Worm (Caenorhabditis elegans) whole organism, L2 larva: ENCODE data around the gene F41E6.7.

ENCODE experiments used
- C34F6.9 ChIP-seq: fragments of 150-350 bp; optimal IDR thresholded peaks from 2 replicates; lab custom pipeline; 2014; ENCODE audit warnings: missing biosample characterization, missing genetic modification characterization
- F13H6.1 ChIP-seq: sonication (generic microtip); optimal IDR thresholded peaks from 2 replicates; lab custom pipeline; 2016; ENCODE audit warnings: missing genetic modification characterization, missing compliant biosample characterization
- R02D3.7 ChIP-seq: fragments of 150-350 bp; optimal IDR thresholded peaks from 2 replicates; lab custom pipeline; 2014; ENCODE audit warnings: missing biosample characterization, missing genetic modification characterization
- ZK546.5 ChIP-seq: sonication (generic microtip); optimal IDR thresholded peaks from 2 replicates; lab custom pipeline; 2017; ENCODE audit warnings: missing biosample characterization, missing genetic modification characterization
- alr-1 ChIP-seq: fragments of 150-350 bp; optimal IDR thresholded peaks from 2 replicates; lab custom pipeline; 2014; ENCODE audit warnings: missing biosample characterization, missing genetic modification characterization
- aly-2 ChIP-seq: fragments of 150-350 bp; optimal IDR thresholded peaks from 2 replicates; lab custom pipeline; 2014; ENCODE audit warnings: missing biosample characterization, missing genetic modification characterization
- ama-1 ChIP-seq: fragments of 150-350 bp; optimal IDR thresholded peaks from 2 replicates; lab custom pipeline; 2018; ENCODE audit warnings: inconsistent platforms
- ceh-82 ChIP-seq: fragments of 150-350 bp; optimal IDR thresholded peaks from 2 replicates; lab custom pipeline; 2014; ENCODE audit warnings: missing biosample characterization, missing genetic modification characterization
- crh-2 ChIP-seq: sonication (generic microtip); optimal IDR thresholded peaks from 2 replicates; lab custom pipeline; 2017; ENCODE audit warnings: missing biosample characterization, missing genetic modification characterization
- elt-1 ChIP-seq: fragments of 150-350 bp; optimal IDR thresholded peaks from 2 replicates; lab custom pipeline; 2014; ENCODE audit warnings: missing biosample characterization, missing genetic modification characterization
- elt-3 ChIP-seq: sonication (generic microtip); optimal IDR thresholded peaks from 2 replicates; lab custom pipeline; 2017; ENCODE audit warnings: missing biosample characterization, missing genetic modification characterization
- fos-1 ChIP-seq: fragments of 150-350 bp; optimal IDR thresholded peaks from 2 replicates; lab custom pipeline; 2014; ENCODE audit warnings: missing biosample characterization, missing genetic modification characterization
- gmeb-1 ChIP-seq: fragments of 150-350 bp; optimal IDR thresholded peaks from 2 replicates; lab custom pipeline; 2014; ENCODE audit warnings: missing biosample characterization, missing genetic modification characterization
- lin-13 ChIP-seq: fragments of 150-350 bp; optimal IDR thresholded peaks from 2 replicates; lab custom pipeline; 2014; ENCODE audit warnings: missing biosample characterization, missing genetic modification reagents, missing genetic modification characterization
- lsy-2 ChIP-seq, 2 experiments: fragments of 150-350 bp in 1 of 2; sonication (generic microtip) in 1 of 2; optimal IDR thresholded peaks; 2 replicates each; lab custom pipeline; 2014 to 2017; ENCODE audit warnings: missing biosample characterization in 2 of 2, missing genetic modification characterization in 2 of 2
- mab-5 ChIP-seq: fragments of 150-350 bp; optimal IDR thresholded peaks from 2 replicates; lab custom pipeline; 2014; ENCODE audit warnings: missing biosample characterization, missing genetic modification characterization
- mbf-1 ChIP-seq: sonication (generic microtip); optimal IDR thresholded peaks from 2 replicates; lab custom pipeline; 2017; ENCODE audit warnings: missing biosample characterization, missing genetic modification characterization
- mdl-1 ChIP-seq, 2 experiments: fragments of 150-350 bp in 1 of 2; sonication (generic microtip) in 1 of 2; optimal IDR thresholded peaks; 2 replicates each; lab custom pipeline; 2017; ENCODE audit warnings: missing biosample characterization in 2 of 2, missing genetic modification characterization in 2 of 2
- nhr-11 ChIP-seq: fragments of 150-350 bp; optimal IDR thresholded peaks from 2 replicates; lab custom pipeline; 2014; ENCODE audit warnings: missing biosample characterization, missing genetic modification characterization
- nhr-12 ChIP-seq: fragments of 150-350 bp; optimal IDR thresholded peaks from 2 replicates; lab custom pipeline; 2014; ENCODE audit warnings: missing biosample characterization, missing genetic modification characterization
- nhr-129 ChIP-seq: fragments of 150-350 bp; optimal IDR thresholded peaks from 2 replicates; lab custom pipeline; 2014; ENCODE audit warnings: missing biosample characterization, missing genetic modification characterization
- nhr-21 ChIP-seq: fragments of 150-350 bp; optimal IDR thresholded peaks from 2 replicates; lab custom pipeline; 2014; ENCODE audit warnings: missing biosample characterization, missing genetic modification characterization
- nhr-6 ChIP-seq: fragments of 150-350 bp; optimal IDR thresholded peaks from 2 replicates; lab custom pipeline; 2014; ENCODE audit warnings: missing biosample characterization, missing genetic modification characterization
- nhr-77 ChIP-seq: fragments of 150-350 bp; optimal IDR thresholded peaks from 2 replicates; lab custom pipeline; 2014; ENCODE audit warnings: missing biosample characterization, missing genetic modification characterization
- peb-1 ChIP-seq: fragments of 150-350 bp; optimal IDR thresholded peaks from 2 replicates; lab custom pipeline; 2014; ENCODE audit warnings: missing biosample characterization, missing genetic modification characterization
- skn-1 ChIP-seq: sonication (generic microtip); optimal IDR thresholded peaks from 2 replicates; lab custom pipeline; 2017; ENCODE audit warnings: missing biosample characterization, missing genetic modification characterization
- sma-9 ChIP-seq, 2 experiments: fragments of 150-350 bp in 1 of 2; sonication (generic microtip) in 1 of 2; optimal IDR thresholded peaks; 2 replicates each; lab custom pipeline; 2014 to 2016; ENCODE audit warnings: missing genetic modification characterization in 2 of 2, mild to moderate bottlenecking in 1 of 2, missing biosample characterization in 1 of 2, missing compliant biosample characterization in 1 of 2, missing genetic modification reagents in 1 of 2, moderate library complexity in 1 of 2
- unc-55 ChIP-seq: fragments of 150-350 bp; sonication (generic microtip); optimal IDR thresholded peaks from 3 replicates; lab custom pipeline; 2014; ENCODE audit warnings: missing biosample characterization, missing genetic modification reagents, missing genetic modification characterization
- unc-62 ChIP-seq: fragments of 150-350 bp; optimal IDR thresholded peaks from 2 replicates; lab custom pipeline; 2014; ENCODE audit warnings: missing biosample characterization, missing genetic modification reagents, missing genetic modification characterization
- zag-1 ChIP-seq: fragments of 150-350 bp; optimal IDR thresholded peaks from 2 replicates; lab custom pipeline; 2014; ENCODE audit warnings: missing biosample characterization, missing genetic modification characterization
- ztf-1 ChIP-seq: fragments of 200-800 bp; sonication (Bioruptor generic); conservative IDR thresholded peaks from 2 replicates; pipeline ENCODE4 v1.3.6; 2022; ENCODE audit warnings: missing genetic modification characterization, missing compliant biosample characterization
- ztf-4 ChIP-seq: fragments of 150-350 bp; optimal IDR thresholded peaks from 2 replicates; lab custom pipeline; 2014; ENCODE audit warnings: missing biosample characterization, missing genetic modification characterization

The F41E6.7 gene

ce11 chrV:8603272-8603671 lies 4.2 kb upstream of the F41E6.7 start, which contains the start of gene F41E6.5:
Gene F41E6.5, plus strand, starts transcription at chrV:8603480.
- TF ChIP-seq skn-1 (tag; lab: Kevin White, UChicago) (no peak), nhr-12 (tag; lab: Kevin White, UChicago) (no peak), sma-9 (GFP tag; optimal IDR thresholded peaks at IDR 0.05; lab: Kevin White, UChicago) (peak; percentile 47), sma-9 (tag; optimal IDR thresholded peaks at IDR 0.05; lab: Kevin White, UChicago) (no peak), mbf-1 (tag; lab: Kevin White, UChicago) (no peak), C34F6.9 (tag; lab: Kevin White, UChicago) (no peak), crh-2 (tag; lab: Kevin White, UChicago) (peak; percentile 72), fos-1 (tag; lab: Kevin White, UChicago) (peak; percentile 26), ama-1 (lab: Kevin White, UChicago) (no peak), nhr-21 (tag; lab: Kevin White, UChicago) (peak; percentile 1), aly-2 (tag; lab: Kevin White, UChicago) (no peak), mab-5 (tag; lab: Kevin White, UChicago) (no peak)

ce11 chrV:8602638-8603037 lies 3.5 kb upstream of the F41E6.7 start, which contains the start of gene F41E6.15:
Gene F41E6.15, minus strand, starts transcription at chrV:8602738.
- no peak for TF ChIP-seq nhr-12 (tag; lab: Kevin White, UChicago)
- TF ChIP-seq ztf-4: no peak
- TF ChIP-seq unc-62 (GFP tag; lab: Kevin White, UChicago): no peak

- no peak for TF ChIP-seq elt-1 (tag; lab: Kevin White, UChicago)
- TF ChIP-seq mdl-1 (tag; optimal IDR thresholded peaks at IDR 0.05; lab: Kevin White, UChicago): no peak
- no peak for TF ChIP-seq C34F6.9 (tag; lab: Kevin White, UChicago)
- TF ChIP-seq nhr-12 (tag; lab: Kevin White, UChicago): no peak
- TF ChIP-seq nhr-6 (tag; lab: Kevin White, UChicago): no peak
- TF ChIP-seq zag-1 (tag; lab: Kevin White, UChicago): no peak
- no peak for TF ChIP-seq nhr-77
- no peak for TF ChIP-seq gmeb-1 (tag; lab: Kevin White, UChicago)
- no peak for TF ChIP-seq R02D3.7
- no peak for TF ChIP-seq elt-3 (tag; lab: Kevin White, UChicago)
- TF ChIP-seq lin-13 (GFP tag; lab: Kevin White, UChicago): no peak
These were observed 2.3 kb upstream of the F41E6.7 start, which contains the start of gene F41E6.8 for ce11 chrV:8601420-8601819. Gene F41E6.8, minus strand, starts transcription at chrV:8601520.

- no peak for TF ChIP-seq ama-1 (lab: Kevin White, UChicago)
- TF ChIP-seq nhr-12 (tag; lab: Kevin White, UChicago): no peak
- TF ChIP-seq peb-1 (tag; lab: Kevin White, UChicago): no peak
- TF ChIP-seq mdl-1 (tag; optimal IDR thresholded peaks at IDR 0.05; lab: Kevin White, UChicago): no peak
- no peak for TF ChIP-seq ZK546.5
- no peak for TF ChIP-seq mab-5 (tag; lab: Kevin White, UChicago)
- no peak for TF ChIP-seq unc-55 (GFP tag; lab: Kevin White, UChicago)
- TF ChIP-seq alr-1: no peak
- TF ChIP-seq lsy-2 (tag; optimal IDR thresholded peaks at IDR 0.05; lab: Kevin White, UChicago): no peak
- TF ChIP-seq ztf-1 (GFP tag; lab: Robert Waterston, UW): no peak
- TF ChIP-seq mbf-1 (tag; lab: Kevin White, UChicago): no peak
These were observed 865 bp upstream of the F41E6.7 start for ce11 chrV:8599957-8600356.

ce11 chrV:8594105-8594964 lies 4.8 kb downstream of the F41E6.7 start, which contains the start of gene tag-196:
Gene tag-196, plus strand, starts transcription at chrV:8594914.
- TF ChIP-seq lsy-2 (tag; optimal IDR thresholded peaks at IDR 0.05; lab: Kevin White, UChicago) (peak in 1 of 2 experiments; percentile 29), ceh-82 (tag; lab: Kevin White, UChicago) (no peak), peb-1 (tag; lab: Kevin White, UChicago) (no peak), nhr-129 (tag; lab: Kevin White, UChicago) (peak; percentile 62), elt-1 (tag; lab: Kevin White, UChicago) (no peak), ZK546.5 (no peak), F13H6.1 (tag; lab: Kevin White, UChicago) (peak; percentile 46), nhr-11 (tag; lab: Kevin White, UChicago) (no peak), skn-1 (tag; lab: Kevin White, UChicago) (no peak), R02D3.7 (no peak), fos-1 (tag; lab: Kevin White, UChicago) (no peak), gmeb-1 (tag; lab: Kevin White, UChicago) (no peak), sma-9 (GFP tag; optimal IDR thresholded peaks at IDR 0.05; lab: Kevin White, UChicago) (peak; percentile 9), sma-9 (tag; optimal IDR thresholded peaks at IDR 0.05; lab: Kevin White, UChicago) (no peak)
